Fruit fly (Drosophila melanogaster): ENCODE measurements around the gene CG14829.

- TF ChIP-seq CG8478 (optimal IDR thresholded peaks at IDR 0.05), result no peak
- no peak for TF ChIP-seq CTCF (optimal IDR thresholded peaks at IDR 0.05)
Measured at dm6 chr3L:7191218-7191617, 46.7 kb downstream of the CG14829 start.

Measured in S2 (cell line).